Worm (Caenorhabditis elegans) whole organism, L1 larva: ENCODE data around the gene fbxa-43.

Source experiments
- C04F5.9 ChIP-seq: sonication (generic microtip); optimal IDR thresholded peaks from 2 replicates; lab custom pipeline; 2016; ENCODE audit warnings: missing genetic modification characterization, missing compliant biosample characterization
- C34B4.2 ChIP-seq: sonication (generic microtip); optimal IDR thresholded peaks from 2 replicates; lab custom pipeline; 2017; ENCODE audit warnings: mild to moderate bottlenecking, missing genetic modification characterization, missing compliant biosample characterization
- F16B12.6 ChIP-seq: fragments of 150-350 bp; optimal IDR thresholded peaks from 2 replicates; lab custom pipeline; 2014; ENCODE audit warnings: missing biosample characterization, missing genetic modification characterization
- aly-2 ChIP-seq: fragments of 150-350 bp; optimal IDR thresholded peaks from 2 replicates; lab custom pipeline; 2014; ENCODE audit warnings: missing biosample characterization, missing genetic modification characterization
- blmp-1 ChIP-seq: fragments of 150-350 bp; optimal IDR thresholded peaks from 2 replicates; lab custom pipeline; 2014; ENCODE audit warnings: missing biosample characterization, missing genetic modification characterization
- ceh-8 ChIP-seq: fragments of 200-800 bp; sonication (Bioruptor generic); optimal IDR thresholded peaks from 2 replicates; lab custom pipeline; 2018; ENCODE audit warnings: mild to moderate bottlenecking, missing genetic modification characterization, moderate library complexity, missing compliant biosample characterization
- ceh-82 ChIP-seq, 3 experiments: fragments of 150-350 bp in 1 of 3; sonication (generic microtip) in 2 of 3; optimal IDR thresholded peaks; 2 replicates each; lab custom pipeline; 2014 to 2017; ENCODE audit warnings: missing biosample characterization in 3 of 3, missing genetic modification characterization in 3 of 3
- ceh-88 ChIP-seq: fragments of 200-800 bp; sonication (Bioruptor generic); IDR thresholded peaks from 2 replicates; pipeline ENCODE4 v1.3.6; 2022; ENCODE audit warnings: missing genetic modification characterization, missing compliant biosample characterization
- dpl-1 ChIP-seq, 3 experiments: fragments of 150-350 bp in 2 of 3; sonication (generic microtip) in 1 of 3; optimal IDR thresholded peaks; 2 replicates each; lab custom pipeline; 2014 to 2017; ENCODE audit warnings: missing biosample characterization in 3 of 3, missing genetic modification characterization in 3 of 3, missing genetic modification reagents in 3 of 3
- dsc-1 ChIP-seq: sonication (generic microtip); optimal IDR thresholded peaks from 2 replicates; lab custom pipeline; 2016; ENCODE audit warnings: mild to moderate bottlenecking, missing genetic modification characterization, missing compliant biosample characterization
- efl-1 ChIP-seq, 4 experiments: fragments of 150-350 bp; optimal IDR thresholded peaks in 3 of 4; peaks in 1 of 4; 1 replicate in 1 of 4; 2 replicates in 3 of 4; lab custom pipeline; 2014; ENCODE audit warnings: missing biosample characterization in 2 of 4, missing genetic modification characterization in 2 of 4, missing genetic modification reagents in 2 of 4
- efl-3 ChIP-seq: fragments of 200-800 bp; sonication (Bioruptor generic); optimal IDR thresholded peaks from 2 replicates; lab custom pipeline; 2018; ENCODE audit warnings: mild to moderate bottlenecking, missing genetic modification characterization, missing compliant biosample characterization
- egl-13 ChIP-seq: sonication (generic microtip); optimal IDR thresholded peaks from 2 replicates; lab custom pipeline; 2016; ENCODE audit warnings: missing genotype, missing genetic modification reagents, missing genetic modification characterization, missing compliant biosample characterization
- egl-27 ChIP-seq, 2 experiments: fragments of 150-350 bp in 1 of 2; sonication (generic microtip); optimal IDR thresholded peaks; 3 replicates each; lab custom pipeline; 2017 to 2018; ENCODE audit warnings: missing biosample characterization in 2 of 2, missing genetic modification characterization in 2 of 2, missing genetic modification reagents in 2 of 2
- elt-2 ChIP-seq: sonication (generic microtip); optimal IDR thresholded peaks from 2 replicates; lab custom pipeline; 2016; ENCODE audit warnings: missing genetic modification characterization, mild to moderate bottlenecking, inconsistent platforms, missing compliant biosample characterization, missing genetic modification reagents
- elt-3 ChIP-seq, 6 experiments: fragments of 150-350 bp in 1 of 6; sonication (generic microtip); optimal IDR thresholded peaks; 2 replicates each; lab custom pipeline; 2017 to 2018; ENCODE audit warnings: missing biosample characterization in 6 of 6, missing genetic modification characterization in 6 of 6, inconsistent platforms in 1 of 6
- fkh-10 ChIP-seq: sonication (generic microtip); optimal IDR thresholded peaks from 2 replicates; lab custom pipeline; 2017; ENCODE audit warnings: missing biosample characterization, missing genetic modification reagents, missing genetic modification characterization
- fkh-8 ChIP-seq: sonication (generic microtip); optimal IDR thresholded peaks from 2 replicates; lab custom pipeline; 2016; ENCODE audit warnings: mild to moderate bottlenecking, missing genetic modification characterization, missing compliant biosample characterization
- grh-1 ChIP-seq: fragments of 200-800 bp; sonication (Bioruptor generic); IDR thresholded peaks from 2 replicates; pipeline ENCODE4 v1.3.6; 2022; ENCODE audit warnings: missing genetic modification reagents, missing genetic modification characterization, missing compliant biosample characterization
- hlh-4 ChIP-seq: sonication (generic microtip); optimal IDR thresholded peaks from 2 replicates; lab custom pipeline; 2016; ENCODE audit warnings: mild to moderate bottlenecking, missing genetic modification characterization, missing compliant biosample characterization
- hpl-2 ChIP-seq: fragments of 150-350 bp; optimal IDR thresholded peaks from 2 replicates; lab custom pipeline; 2014; ENCODE audit warnings: missing biosample characterization, missing genetic modification reagents, missing genetic modification characterization
- irx-1 ChIP-seq: sonication (generic microtip); optimal IDR thresholded peaks from 2 replicates; lab custom pipeline; 2016; ENCODE audit warnings: missing genetic modification characterization, missing compliant biosample characterization
- isw-1 ChIP-seq: fragments of 200-800 bp; sonication (Bioruptor generic); IDR thresholded peaks from 2 replicates; pipeline ENCODE4 v1.3.6; 2022; ENCODE audit warnings: missing genetic modification characterization, missing compliant biosample characterization
- lin-35 ChIP-seq, 2 experiments: fragments of 150-350 bp; optimal IDR thresholded peaks; 2 replicates each; lab custom pipeline; 2014; ENCODE audit warnings: missing biosample characterization in 2 of 2, missing genetic modification characterization in 2 of 2, missing genetic modification reagents in 2 of 2
- lsy-2 ChIP-seq, 2 experiments: fragments of 150-350 bp; optimal IDR thresholded peaks; 2 replicates each; lab custom pipeline; 2014; ENCODE audit warnings: missing biosample characterization in 2 of 2, missing genetic modification characterization in 2 of 2
- nhr-20 ChIP-seq: sonication (generic microtip); optimal IDR thresholded peaks from 2 replicates; lab custom pipeline; 2016; ENCODE audit warnings: mild to moderate bottlenecking, missing genetic modification characterization, missing compliant biosample characterization
- nhr-76 ChIP-seq: sonication (generic microtip); optimal IDR thresholded peaks from 2 replicates; lab custom pipeline; 2017; ENCODE audit warnings: missing biosample characterization, missing genetic modification characterization
- nhr-77 ChIP-seq: fragments of 150-350 bp; optimal IDR thresholded peaks from 2 replicates; lab custom pipeline; 2014; ENCODE audit warnings: missing biosample characterization, missing genetic modification characterization
- nhr-85 ChIP-seq: sonication (generic microtip); peaks from one replicate; lab custom pipeline; 2016; ENCODE audit warnings: missing genetic modification characterization, inconsistent platforms, missing compliant biosample characterization
- nhr-90 ChIP-seq: sonication (generic microtip); optimal IDR thresholded peaks from 2 replicates; lab custom pipeline; 2016; ENCODE audit warnings: mild to moderate bottlenecking, missing genetic modification characterization, missing compliant biosample characterization; ENCODE audit not compliant: poor library complexity
- rnt-1 ChIP-seq: sonication (generic microtip); optimal IDR thresholded peaks from 2 replicates; lab custom pipeline; 2016; ENCODE audit warnings: mild to moderate bottlenecking, missing genetic modification characterization, moderate library complexity, missing compliant biosample characterization
- skn-1 ChIP-seq: fragments of 150-350 bp; optimal IDR thresholded peaks from 2 replicates; lab custom pipeline; 2014; ENCODE audit warnings: missing biosample characterization, missing genetic modification characterization
- snpc-4 ChIP-seq: fragments of 150-350 bp; optimal IDR thresholded peaks from 2 replicates; lab custom pipeline; 2014; ENCODE audit warnings: missing biosample characterization, missing genetic modification characterization
- snu-23 ChIP-seq: sonication (generic microtip); optimal IDR thresholded peaks from 2 replicates; lab custom pipeline; 2016; ENCODE audit warnings: missing genetic modification characterization, missing compliant biosample characterization
- swsn-7 ChIP-seq: sonication (generic microtip); optimal IDR thresholded peaks from 2 replicates; lab custom pipeline; 2016; ENCODE audit warnings: missing genetic modification characterization, missing compliant biosample characterization
- tbx-2 ChIP-seq: sonication (generic microtip); optimal IDR thresholded peaks from 2 replicates; lab custom pipeline; 2016; ENCODE audit warnings: missing genetic modification characterization, missing compliant biosample characterization
- tlp-1 ChIP-seq: fragments of 150-350 bp; optimal IDR thresholded peaks from 2 replicates; lab custom pipeline; 2014; ENCODE audit warnings: missing biosample characterization, missing genetic modification characterization
- unc-30 ChIP-seq: sonication (generic microtip); optimal IDR thresholded peaks from 2 replicates; lab custom pipeline; 2017; ENCODE audit warnings: missing biosample characterization, missing genetic modification characterization
- ztf-4 ChIP-seq: fragments of 150-350 bp; optimal IDR thresholded peaks from 2 replicates; lab custom pipeline; 2014; ENCODE audit warnings: missing biosample characterization, missing genetic modification characterization

fbxa-43 gene

DNA sequence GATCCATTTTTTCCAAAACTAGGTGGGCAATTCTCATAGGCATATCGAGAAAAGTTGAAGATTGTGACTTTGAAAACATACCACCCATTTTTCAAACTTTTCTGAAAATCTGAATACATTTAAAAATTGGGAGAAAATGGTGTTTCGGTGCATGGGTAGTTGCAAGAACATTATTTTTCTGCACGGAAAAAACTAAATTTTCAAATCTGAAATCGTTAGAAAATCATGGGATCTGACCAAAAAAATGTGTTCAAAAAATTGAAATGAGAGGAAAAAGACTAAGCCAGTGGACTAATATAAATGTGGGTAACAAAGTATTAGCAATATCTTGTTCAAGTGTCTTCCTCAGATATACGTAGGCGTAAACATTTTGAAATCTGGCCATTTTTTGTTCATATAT is at the start of gene fbxa-43:
fbxa-43 (minus strand) TSS at position 101 of the 400 bp plus-strand sequence.
- TF ChIP-seq efl-1 (optimal IDR thresholded peaks at IDR 0.05; lab: Kevin White, UChicago): no peak
- TF ChIP-seq efl-1 (GFP tag; optimal IDR thresholded peaks at IDR 0.05 in 1 of 2; lab: Kevin White, UChicago): peak in 1 of 2 experiments; percentile 52
- TF ChIP-seq F16B12.6 (tag; lab: Kevin White, UChicago): no peak
- no peak for TF ChIP-seq snpc-4 (tag; lab: Kevin White, UChicago)
- TF ChIP-seq elt-2 (tag; lab: Kevin White, UChicago): no peak

DNA sequence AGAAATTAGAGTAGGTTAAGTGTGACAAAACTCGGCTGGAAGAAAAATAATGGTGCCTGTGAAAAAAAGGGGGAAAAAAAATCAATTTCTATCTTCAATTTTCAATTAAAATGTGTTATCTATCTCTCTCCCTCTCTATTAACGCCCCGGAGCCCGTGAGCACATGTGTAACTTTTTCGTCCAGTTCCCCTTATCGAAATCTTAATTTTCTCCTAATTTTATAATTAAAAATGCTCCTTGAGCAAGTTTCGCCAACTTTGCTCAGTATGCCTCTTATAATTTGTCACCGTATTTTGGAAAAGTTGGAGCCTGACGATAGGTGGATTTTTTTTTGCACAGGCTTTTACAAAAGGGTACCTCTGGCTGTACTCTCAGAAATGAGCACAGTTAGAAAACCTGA is 49.3 kb upstream of the fbxa-43 start, which contains the start of the genes fbxa-1 and Y54F10BM.20:
fbxa-1 (minus strand) TSS at position 101 of the 400 bp plus-strand sequence.
Y54F10BM.20 (plus strand) TSS at position 231 of the 400 bp plus-strand sequence.
- no peak for TF ChIP-seq nhr-76 (tag; lab: Kevin White, UChicago)
- TF ChIP-seq efl-3: no peak
- TF ChIP-seq nhr-77 (tag; lab: Kevin White, UChicago): no peak
- no peak for TF ChIP-seq isw-1 (GFP tag; lab: Robert Waterston, UW)
- TF ChIP-seq hpl-2 (GFP tag; lab: Kevin White, UChicago): no peak
- no peak for TF ChIP-seq ceh-8 (GFP tag; lab: Kevin White, UChicago)
- TF ChIP-seq rnt-1 (tag; lab: Kevin White, UChicago): no peak
- no peak for TF ChIP-seq egl-27 (tag; optimal IDR thresholded peaks at IDR 0.05; lab: Kevin White, UChicago)
- no peak for TF ChIP-seq C34B4.2 (tag; lab: Kevin White, UChicago)
- no peak for TF ChIP-seq elt-3 (tag; optimal IDR thresholded peaks at IDR 0.05; lab: Kevin White, UChicago)
- TF ChIP-seq C04F5.9 (tag; lab: Kevin White, UChicago): no peak
- no peak for TF ChIP-seq nhr-90
- no peak for TF ChIP-seq irx-1 (tag; lab: Kevin White, UChicago)
- TF ChIP-seq aly-2 (tag; lab: Kevin White, UChicago): no peak
- TF ChIP-seq unc-30 (tag; lab: Kevin White, UChicago): no peak
- TF ChIP-seq fkh-10 (GFP tag; lab: Kevin White, UChicago): no peak
- no peak for TF ChIP-seq tlp-1 (tag; lab: Kevin White, UChicago)
- no peak for TF ChIP-seq egl-13 (tag; lab: Kevin White, UChicago)
- TF ChIP-seq grh-1 (GFP tag; lab: Robert Waterston, UW): no peak

DNA sequence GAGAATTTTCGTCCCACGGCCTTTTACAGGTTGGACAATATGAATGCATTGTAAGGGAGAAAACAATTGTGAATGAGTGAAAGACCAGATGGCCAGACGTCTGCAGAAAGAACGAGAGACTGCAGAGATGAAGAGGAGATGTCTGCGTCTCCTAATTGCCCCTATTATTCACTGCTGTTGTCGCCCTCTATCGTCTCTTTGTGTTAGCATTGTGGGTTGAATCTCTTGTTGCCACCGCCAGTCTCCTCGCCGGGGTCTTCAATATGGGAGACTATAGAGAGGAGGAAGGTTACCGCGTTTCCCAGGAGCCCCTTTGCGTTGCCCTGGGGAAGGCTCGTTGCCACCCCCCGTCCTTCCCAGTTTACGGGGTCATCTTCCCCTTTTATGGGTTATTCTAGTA is 46.1 kb upstream of the fbxa-43 start, which contains the start of gene Y54F10BM.9:
Y54F10BM.9 (minus strand) TSS at position 61 of the 400 bp plus-strand sequence.
- TF ChIP-seq efl-1 (optimal IDR thresholded peaks at IDR 0.05; lab: Kevin White, UChicago) (peak; percentile 76 to 82), efl-1 (GFP tag; optimal IDR thresholded peaks at IDR 0.05 in 1 of 2; lab: Kevin White, UChicago) (peak; percentile 43 to 95), fkh-8 (peak; percentile 1), dsc-1 (peak; percentile 23), lsy-2 (tag; optimal IDR thresholded peaks at IDR 0.05; lab: Kevin White, UChicago) (peak; percentile 36 to 52), nhr-90 (no peak), skn-1 (tag; lab: Kevin White, UChicago) (no peak), swsn-7 (tag; lab: Kevin White, UChicago) (peak; percentile 24), F16B12.6 (tag; lab: Kevin White, UChicago) (no peak), rnt-1 (tag; lab: Kevin White, UChicago) (peak; percentile 53), lin-35 (GFP tag; optimal IDR thresholded peaks at IDR 0.05; lab: Kevin White, UChicago) (peak; percentile 20 to 55), ceh-82 (tag; optimal IDR thresholded peaks at IDR 0.05; lab: Kevin White, UChicago) (peak in 2 of 3 experiments; percentile 29 to 46), dpl-1 (GFP tag; optimal IDR thresholded peaks at IDR 0.05; lab: Kevin White, UChicago) (peak; percentile 6 to 15 (median 10)), ztf-4 (tag; lab: Kevin White, UChicago) (no peak), ceh-88 (GFP tag; lab: Robert Waterston, UW) (no peak), nhr-85 (tag; lab: Kevin White, UChicago) (no peak), hlh-4 (tag; lab: Kevin White, UChicago) (no peak), blmp-1 (tag; lab: Kevin White, UChicago) (peak; percentile 8), nhr-20 (tag; lab: Kevin White, UChicago) (peak; percentile 12), C04F5.9 (tag; lab: Kevin White, UChicago) (no peak), tbx-2 (tag; lab: Kevin White, UChicago) (peak; percentile 13), snpc-4 (tag; lab: Kevin White, UChicago) (no peak), snu-23 (GFP tag; lab: Kevin White, UChicago) (peak; percentile 58)
